Worm (Caenorhabditis elegans): ENCODE measurements around the gene R151.2.

R151.2 gene

DNA sequence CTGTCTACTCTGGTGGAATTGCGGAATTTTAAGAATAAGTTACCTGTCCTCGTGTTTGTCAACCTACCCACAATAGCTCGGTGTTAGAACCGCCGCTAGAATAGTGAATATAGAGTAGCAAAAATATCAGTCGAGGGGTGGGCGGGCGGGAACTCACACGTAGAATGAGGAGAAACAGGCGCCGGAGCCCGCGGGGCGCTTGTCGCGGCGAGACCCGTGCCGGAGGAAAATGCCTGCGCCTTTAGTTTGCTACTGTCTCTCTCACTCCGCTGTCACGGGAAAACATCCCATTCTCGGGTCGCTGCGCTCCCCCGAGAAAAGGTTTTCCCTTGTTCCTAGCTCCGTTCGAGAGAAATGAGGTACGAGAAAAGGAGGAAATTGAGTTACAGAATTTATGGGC lies 25.9 kb downstream of the R151.2 start:
- peak; percentile 69; the same call in 1 of the 2 replicates for TF ChIP-seq egrh-3 (GFP tag; IDR thresholded peaks at IDR 0.05)

DNA sequence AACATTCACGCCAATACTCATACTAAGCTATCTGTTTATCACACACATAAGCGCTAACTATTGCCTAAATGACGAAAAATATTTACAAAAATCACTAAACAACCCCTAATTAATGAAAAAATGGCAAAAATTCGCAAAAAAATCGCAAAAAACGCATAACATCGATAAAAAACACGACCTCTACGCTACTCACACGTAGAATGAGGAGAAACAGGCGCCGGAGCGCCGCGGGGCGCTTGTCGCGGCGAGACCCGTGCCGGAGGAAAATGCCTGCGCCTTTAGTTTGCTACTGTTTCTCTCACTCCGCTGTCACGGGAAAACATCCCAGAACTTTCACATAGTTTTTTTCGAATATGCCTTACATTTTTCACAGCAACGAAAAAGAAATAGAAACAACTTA lies 28.1 kb downstream of the R151.2 start:
- TF ChIP-seq dox-1 (GFP tag; IDR thresholded peaks at IDR 0.05) (peak; percentile 61; the same call in 1 of the 2 replicates), lsl-1 (GFP tag; optimal IDR thresholded peaks at IDR 0.05) (peak; percentile 56), F33H1.4 (GFP tag; IDR thresholded peaks at IDR 0.05) (peak; percentile 82), efl-1 (GFP tag; optimal IDR thresholded peaks at IDR 0.05) (peak; percentile 32), madf-6 (GFP tag; IDR thresholded peaks at IDR 0.05) (peak; percentile 57), D2030.7 (GFP tag; IDR thresholded peaks at IDR 0.05) (peak; percentile 43; the same call in 1 of the 2 replicates), egrh-3 (GFP tag; IDR thresholded peaks at IDR 0.05) (0 out of 2 replicates have a peak, but pooled peaks have one; percentile 8), hmg-1.2 (GFP tag; IDR thresholded peaks at IDR 0.05) (0 out of 2 replicates have a peak, but pooled peaks have one; percentile 12), ceh-91 (GFP tag; IDR thresholded peaks at IDR 0.05) (peak; percentile 63; the same call in 1 of the 2 replicates)

DNA sequence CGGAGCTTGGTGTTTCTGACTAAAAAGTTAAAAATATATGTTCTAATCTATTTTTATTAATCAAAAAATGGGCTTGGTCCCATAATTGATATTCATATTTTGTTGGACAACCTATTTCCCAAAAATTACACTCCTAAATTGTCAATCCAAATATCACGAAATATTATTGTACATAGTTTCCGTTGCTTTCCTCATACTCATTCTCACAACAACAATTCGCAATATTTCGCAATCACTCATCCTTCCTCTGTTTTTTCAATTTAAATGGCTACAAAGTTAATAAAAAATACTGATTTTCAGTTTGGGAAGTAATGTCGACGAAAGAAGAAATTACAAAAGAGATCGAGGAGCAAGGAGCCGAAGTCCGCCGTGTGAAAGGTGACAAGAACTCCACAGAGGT lies 29.0 kb downstream of the R151.2 start, which contains the start of gene pars-1:
pars-1 (plus strand) TSS at position 301 of the 400 bp plus-strand sequence.
- TF ChIP-seq lsl-1 (GFP tag; optimal IDR thresholded peaks at IDR 0.05) (no peak), zim-3 (tag; optimal IDR thresholded peaks at IDR 0.05) (no peak), cebp-1 (GFP tag; IDR thresholded peaks at IDR 0.05) (no peak), cebp-1 (tag; optimal IDR thresholded peaks at IDR 0.05) (peak; percentile 89)

ce11 chrIII:7239416-7239815 lies 29.6 kb downstream of the R151.2 start:
- no peak for TF ChIP-seq dox-1 (GFP tag; IDR thresholded peaks at IDR 0.05)
- no peak for TF ChIP-seq attf-3 (GFP tag; conservative IDR thresholded peaks at IDR 0.05)
- no peak for TF ChIP-seq ZK185.1 (tag; optimal IDR thresholded peaks at IDR 0.05; ENCODE audit: poor library complexity, severe bottlenecking)
- no peak for TF ChIP-seq F57C9.4 (tag; optimal IDR thresholded peaks at IDR 0.05)
- no peak for TF ChIP-seq chd-7 (tag; optimal IDR thresholded peaks at IDR 0.05)

- TF ChIP-seq rpc-1 (optimal IDR thresholded peaks at IDR 0.05) (no peak), rpc-1 (tag; optimal IDR thresholded peaks at IDR 0.05) (no peak), lsl-1 (GFP tag; optimal IDR thresholded peaks at IDR 0.05) (no peak), pbrm-1 (GFP tag; IDR thresholded peaks at IDR 0.05) (no peak), let-607 (tag; optimal IDR thresholded peaks at IDR 0.05) (no peak), cebp-2 (GFP tag; IDR thresholded peaks at IDR 0.05) (no peak), F22D6.2 (tag; optimal IDR thresholded peaks at IDR 0.05) (no peak), madf-3 (GFP tag; IDR thresholded peaks at IDR 0.05) (no peak), egrh-3 (GFP tag; IDR thresholded peaks at IDR 0.05) (no peak), dox-1 (GFP tag; IDR thresholded peaks at IDR 0.05) (no peak), somi-1 (GFP tag; optimal IDR thresholded peaks at IDR 0.05) (no peak), hrde-1 (tag; optimal IDR thresholded peaks at IDR 0.05; ENCODE audit: borderline replicate concordance) (no peak), attf-5 (GFP tag; optimal IDR thresholded peaks at IDR 0.05) (no peak), nhr-90 (tag; optimal IDR thresholded peaks at IDR 0.05) (no peak), lir-1 (GFP tag; conservative IDR thresholded peaks at IDR 0.05) (no peak), egl-18 (GFP tag; IDR thresholded peaks at IDR 0.05) (no peak), rec-8 (tag; optimal IDR thresholded peaks at IDR 0.05) (no peak), him-1 (tag; optimal IDR thresholded peaks at IDR 0.05) (no peak), lin-26 (GFP tag; IDR thresholded peaks at IDR 0.05) (no peak), Y67H2A.10 (GFP tag; conservative IDR thresholded peaks at IDR 0.05) (no peak), B0019.2 (GFP tag; conservative IDR thresholded peaks at IDR 0.05) (no peak)
Observed at ce11 chrIII:7241065-7241464, 31.3 kb downstream of the R151.2 start, which contains the start of gene ztf-31. Gene ztf-31, plus strand, starts transcription at chrIII:7241365.

All from whole organism, young adult.